Fruit fly (Drosophila melanogaster): ENCODE results near the gene CG14518.

Gene CG14518

DNA sequence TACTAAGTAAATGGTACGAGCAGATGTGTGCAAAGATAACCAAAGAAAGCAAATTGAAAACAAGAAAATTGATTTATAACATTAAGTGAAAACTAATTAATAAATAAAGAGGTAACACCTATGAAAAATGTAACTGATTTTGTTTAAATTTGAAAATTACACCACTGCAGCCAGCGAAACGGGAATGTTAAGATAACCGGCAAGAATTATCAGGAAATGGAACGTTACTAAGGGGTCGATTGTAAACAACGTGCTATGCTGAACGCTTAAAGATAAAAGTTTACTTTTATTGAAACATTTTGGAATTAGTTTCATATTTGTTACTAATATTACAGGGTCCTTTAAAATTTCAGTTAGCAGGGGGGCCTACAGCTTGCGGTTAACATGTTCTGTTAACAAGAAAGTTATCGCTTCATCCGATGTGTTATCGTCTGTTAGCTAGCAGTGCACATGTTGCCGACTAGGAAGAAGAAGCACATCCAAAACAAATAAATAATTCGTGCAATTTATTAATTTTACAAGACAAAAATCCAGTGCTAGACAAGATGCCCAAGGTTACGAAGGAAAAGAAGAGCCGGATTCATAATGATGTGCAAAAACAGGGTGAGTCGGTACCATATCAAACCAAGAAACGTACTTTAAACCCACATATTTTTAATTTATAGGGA lies 24.4 kb downstream of the CG14518 start, which contains the start of gene CG11837 (continued):
- TF ChIP-seq CG17359 (tag; optimal IDR thresholded peaks at IDR 0.05) = no peak
- no peak for TF ChIP-seq dan (GFP tag; IDR thresholded peaks at IDR 0.05)
- no peak for TF ChIP-seq CG6254 (GFP tag; optimal IDR thresholded peaks at IDR 0.05)
- TF ChIP-seq Mes4 (GFP tag; optimal IDR thresholded peaks at IDR 0.05) = no peak
- TF ChIP-seq CG7271 (tag; optimal IDR thresholded peaks at IDR 0.05) = no peak
- TF ChIP-seq bbx (GFP tag; IDR thresholded peaks at IDR 0.05; ENCODE audit: partially characterized antibody) = peak; percentile 48; the same call in 1 of the 2 replicates
- TF ChIP-seq Dref (GFP tag; IDR thresholded peaks at IDR 0.05) = peak; percentile 49
- no peak for TF ChIP-seq nau (GFP tag; optimal IDR thresholded peaks at IDR 0.05)
- TF ChIP-seq CG3281 (GFP tag; optimal IDR thresholded peaks at IDR 0.05) = no peak
- peak; percentile 42 for TF ChIP-seq Scr (GFP tag; IDR thresholded peaks at IDR 0.05; ENCODE audit: partially characterized antibody)
- TF ChIP-seq Dll (GFP tag; IDR thresholded peaks at IDR 0.05; ENCODE audit: partially characterized antibody) = peak; percentile 49; the same call in 1 of the 4 replicates
- TF ChIP-seq HLH54F (GFP tag; optimal IDR thresholded peaks at IDR 0.05) = no peak
- peak; percentile 14 for TF ChIP-seq pzg (GFP tag; optimal IDR thresholded peaks at IDR 0.05)
- TF ChIP-seq CG10267 (tag; optimal IDR thresholded peaks at IDR 0.05) = no peak
- TF ChIP-seq cato (GFP tag; optimal IDR thresholded peaks at IDR 0.05; ENCODE audit: borderline replicate concordance) = no peak
- TF ChIP-seq CG6813 (GFP tag; optimal IDR thresholded peaks at IDR 0.05) = no peak
- no peak for TF ChIP-seq gem (tag; optimal IDR thresholded peaks at IDR 0.05)
- peak; percentile 51; the same call in 1 of the 2 replicates for TF ChIP-seq CG13287 (GFP tag; IDR thresholded peaks at IDR 0.05; ENCODE audit: partially characterized antibody)
- TF ChIP-seq insv (GFP tag; optimal IDR thresholded peaks at IDR 0.05) = no peak
- TF ChIP-seq CG6765 (GFP tag; optimal IDR thresholded peaks at IDR 0.05) = no peak
- no peak for TF ChIP-seq CG10366 (GFP tag; IDR thresholded peaks at IDR 0.05)
- 0 out of 3 replicates have a peak, but pooled peaks have one; percentile 4 for TF ChIP-seq zen2 (GFP tag; IDR thresholded peaks at IDR 0.05; ENCODE audit: partially characterized antibody)
- TF ChIP-seq CG8765 (GFP tag; IDR thresholded peaks at IDR 0.05) = no peak
- TF ChIP-seq CG17385 (GFP tag; optimal IDR thresholded peaks at IDR 0.05) = peak; percentile 93
- TF ChIP-seq Dek (tag; optimal IDR thresholded peaks at IDR 0.05) = no peak
- peak; percentile 56; the same call in 1 of the 3 replicates for TF ChIP-seq CG34224 (GFP tag; IDR thresholded peaks at IDR 0.05; ENCODE audit: partially characterized antibody)
- TF ChIP-seq Usf (GFP tag; optimal IDR thresholded peaks at IDR 0.05) = no peak
- TF ChIP-seq sr (GFP tag; IDR thresholded peaks at IDR 0.05) = no peak
- no peak for TF ChIP-seq salm (tag; optimal IDR thresholded peaks at IDR 0.05)
- TF ChIP-seq HmgZ (tag; optimal IDR thresholded peaks at IDR 0.05) = no peak
- no peak for TF ChIP-seq tx (GFP tag; optimal IDR thresholded peaks at IDR 0.05)
- TF ChIP-seq Tbp (GFP tag; optimal IDR thresholded peaks at IDR 0.05) = no peak
- TF ChIP-seq CG8944 (GFP tag; optimal IDR thresholded peaks at IDR 0.05) = no peak
- TF ChIP-seq amos (GFP tag; IDR thresholded peaks at IDR 0.05; ENCODE audit: partially characterized antibody) = peak; percentile 25; the same call in 1 of the 2 replicates
- TF ChIP-seq CG9727 (GFP tag; optimal IDR thresholded peaks at IDR 0.05) = no peak
- TF ChIP-seq CG7987 (GFP tag; optimal IDR thresholded peaks at IDR 0.05) = no peak
- TF ChIP-seq mam (GFP tag; optimal IDR thresholded peaks at IDR 0.05) = no peak
- no peak for TF ChIP-seq CG4424 (GFP tag; optimal IDR thresholded peaks at IDR 0.05)
- no peak for TF ChIP-seq sna (GFP tag; IDR thresholded peaks at IDR 0.05; ENCODE audit: partially characterized antibody)
- TF ChIP-seq CG7928 (GFP tag; optimal IDR thresholded peaks at IDR 0.05) = no peak
- peak; percentile 16; the same call in 1 of the 2 replicates for TF ChIP-seq E2f2 (GFP tag; IDR thresholded peaks at IDR 0.05)
- TF ChIP-seq CG13894 (tag; optimal IDR thresholded peaks at IDR 0.05) = no peak
- TF ChIP-seq phol (tag; optimal IDR thresholded peaks at IDR 0.05) = no peak
- TF ChIP-seq hbn (GFP tag; IDR thresholded peaks at IDR 0.05; ENCODE audit: partially characterized antibody) = 0 out of 2 replicates have a peak, but pooled peaks have one; percentile 25
- peak; percentile 5 for TF ChIP-seq Dp (GFP tag; optimal IDR thresholded peaks at IDR 0.05)
- TF ChIP-seq BEAF-32 (GFP tag; optimal IDR thresholded peaks at IDR 0.05) = peak; percentile 29
- no peak for TF ChIP-seq Neu2 (GFP tag; optimal IDR thresholded peaks at IDR 0.05; ENCODE audit: borderline replicate concordance)

Data from whole organism, embryonic.